Worm (Caenorhabditis elegans): Measurements from ENCODE around the gene srv-6.
A peak's percentile ranks its signal among the peaks of the same experiment; 100 is the strongest.

The srv-6 gene

ce11 chrX:4209131-4209530, 47.7 kb upstream of the srv-6 start (continued):
- TF ChIP-seq ztf-4 (tag; optimal IDR thresholded peaks at IDR 0.05): peak; percentile 99
- TF ChIP-seq nhr-11 (tag; optimal IDR thresholded peaks at IDR 0.05): peak; percentile 87
- TF ChIP-seq nhr-6 (tag; optimal IDR thresholded peaks at IDR 0.05): peak; percentile 98
- TF ChIP-seq C34F6.9 (tag; optimal IDR thresholded peaks at IDR 0.05): peak; percentile 99
- peak; percentile 49 for TF ChIP-seq nhr-23 (tag; optimal IDR thresholded peaks at IDR 0.05)
- peak; percentile 100 for TF ChIP-seq crh-2 (tag; optimal IDR thresholded peaks at IDR 0.05)
- TF ChIP-seq elt-3 (tag; optimal IDR thresholded peaks at IDR 0.05): peak; percentile 36
- peak; percentile 66 for TF ChIP-seq ama-1 (optimal IDR thresholded peaks at IDR 0.05)
- TF ChIP-seq nhr-129 (tag; optimal IDR thresholded peaks at IDR 0.05): peak; percentile 99
- peak; percentile 100 for TF ChIP-seq nhr-10 (tag; optimal IDR thresholded peaks at IDR 0.05)
- TF ChIP-seq ceh-16 (tag; optimal IDR thresholded peaks at IDR 0.05): peak; percentile 96

- TF ChIP-seq sma-9 (GFP tag; optimal IDR thresholded peaks at IDR 0.05) (peak; percentile 44), sma-9 (tag; optimal IDR thresholded peaks at IDR 0.05) (no peak), F13H6.1 (tag; optimal IDR thresholded peaks at IDR 0.05) (peak; percentile 21), C34F6.9 (tag; optimal IDR thresholded peaks at IDR 0.05) (peak; percentile 36), egl-27 (tag; optimal IDR thresholded peaks at IDR 0.05) (no peak), lsy-2 (tag; optimal IDR thresholded peaks at IDR 0.05) (peak in 1 of 2 experiments; percentile 4), nhr-10 (tag; optimal IDR thresholded peaks at IDR 0.05) (no peak), unc-55 (GFP tag; optimal IDR thresholded peaks at IDR 0.05) (peak; percentile 51), unc-39 (tag; optimal IDR thresholded peaks at IDR 0.05) (no peak), nhr-77 (tag; optimal IDR thresholded peaks at IDR 0.05) (no peak), lin-39 (tag; optimal IDR thresholded peaks at IDR 0.05) (no peak)
These were observed 42.2 kb upstream of the srv-6 start for ce11 chrX:4214643-4215042.

- TF ChIP-seq sma-9 (GFP tag; optimal IDR thresholded peaks at IDR 0.05): peak; percentile 13
- TF ChIP-seq sma-9 (tag; optimal IDR thresholded peaks at IDR 0.05): no peak
- no peak for TF ChIP-seq lin-11 (tag; optimal IDR thresholded peaks at IDR 0.05)
- no peak for TF ChIP-seq R02D3.7 (tag; optimal IDR thresholded peaks at IDR 0.05)
- no peak for TF ChIP-seq Y55F3AM.14 (GFP tag; optimal IDR thresholded peaks at IDR 0.05)
- peak; percentile 23 for TF ChIP-seq gmeb-1 (tag; optimal IDR thresholded peaks at IDR 0.05)
- TF ChIP-seq F13H6.1 (tag; optimal IDR thresholded peaks at IDR 0.05): no peak
- TF ChIP-seq elt-3 (tag; optimal IDR thresholded peaks at IDR 0.05): no peak
- no peak for TF ChIP-seq ceh-82 (tag; optimal IDR thresholded peaks at IDR 0.05)
- no peak for TF ChIP-seq nhr-237 (tag; optimal IDR thresholded peaks at IDR 0.05)
- TF ChIP-seq nhr-25 (tag; optimal IDR thresholded peaks at IDR 0.05): no peak
- no peak for TF ChIP-seq ceh-16 (tag; optimal IDR thresholded peaks at IDR 0.05)
- TF ChIP-seq mdl-1 (tag; optimal IDR thresholded peaks at IDR 0.05): no peak
- TF ChIP-seq ztf-1 (GFP tag; conservative IDR thresholded peaks at IDR 0.05): no peak
- peak; percentile 37 for TF ChIP-seq fos-1 (tag; optimal IDR thresholded peaks at IDR 0.05)
These were observed 41.3 kb upstream of the srv-6 start for ce11 chrX:4215500-4216107.

- TF ChIP-seq dmd-4 (tag; optimal IDR thresholded peaks at IDR 0.05) (no peak), unc-62 (GFP tag; optimal IDR thresholded peaks at IDR 0.05) (no peak), nhr-12 (tag; optimal IDR thresholded peaks at IDR 0.05) (no peak), nhr-23 (tag; optimal IDR thresholded peaks at IDR 0.05) (no peak)
These were observed 40.0 kb upstream of the srv-6 start, which contains the start of the genes F20B6.10 and hpk-1 for ce11 chrX:4216894-4217293. Gene F20B6.10 (minus strand): TSS chrX:4217196. Gene hpk-1 (minus strand): TSS chrX:4217290.

- TF ChIP-seq elt-1 (tag; optimal IDR thresholded peaks at IDR 0.05) (no peak), nhr-6 (tag; optimal IDR thresholded peaks at IDR 0.05) (no peak), sma-9 (GFP tag; optimal IDR thresholded peaks at IDR 0.05) (no peak), sma-9 (tag; optimal IDR thresholded peaks at IDR 0.05) (no peak), Y55F3AM.14 (GFP tag; optimal IDR thresholded peaks at IDR 0.05) (no peak), unc-62 (GFP tag; optimal IDR thresholded peaks at IDR 0.05) (no peak), ama-1 (optimal IDR thresholded peaks at IDR 0.05) (no peak), unc-55 (GFP tag; optimal IDR thresholded peaks at IDR 0.05) (peak; percentile 8), crh-2 (tag; optimal IDR thresholded peaks at IDR 0.05) (peak; percentile 7), mbf-1 (tag; optimal IDR thresholded peaks at IDR 0.05) (no peak), elt-3 (tag; optimal IDR thresholded peaks at IDR 0.05) (no peak), aly-2 (tag; optimal IDR thresholded peaks at IDR 0.05) (no peak), sma-3 (GFP tag; optimal IDR thresholded peaks at IDR 0.05) (no peak), C34F6.9 (tag; optimal IDR thresholded peaks at IDR 0.05) (no peak), dmd-4 (tag; optimal IDR thresholded peaks at IDR 0.05) (no peak), snpc-4 (tag; optimal IDR thresholded peaks at IDR 0.05) (no peak), nhr-77 (tag; optimal IDR thresholded peaks at IDR 0.05) (no peak)
These were observed 38.7 kb upstream of the srv-6 start, which contains the start of gene W01H2.2 for ce11 chrX:4218174-4218573. Gene W01H2.2 (minus strand): TSS chrX:4218458.
